Worm (Caenorhabditis elegans) whole organism, young adult: ENCODE results near the gene cest-4.

Experiments used
- B0261.1 ChIP-seq: sonication (generic microtip); optimal IDR thresholded peaks from 2 replicates; lab custom pipeline; 2016; ENCODE audit warnings: mild to moderate bottlenecking, missing genetic modification characterization, moderate library complexity, missing compliant biosample characterization
- C06A6.2 ChIP-seq: fragments of 200-800 bp; sonication (Bioruptor generic); conservative IDR thresholded peaks from 2 replicates; pipeline ENCODE4 v1.3.6; 2022; ENCODE audit warnings: missing genetic modification characterization, missing compliant biosample characterization
- F10E7.11 ChIP-seq: sonication (generic microtip); optimal IDR thresholded peaks from 2 replicates; lab custom pipeline; 2017; ENCODE audit warnings: mild to moderate bottlenecking, missing genetic modification characterization, moderate library complexity, missing compliant biosample characterization
- F22D6.2 ChIP-seq: sonication (generic microtip); optimal IDR thresholded peaks from 2 replicates; lab custom pipeline; 2016; ENCODE audit warnings: mild to moderate bottlenecking, missing genetic modification characterization, missing compliant biosample characterization
- F23B12.7 ChIP-seq: sonication (generic microtip); optimal IDR thresholded peaks from 2 replicates; lab custom pipeline; 2017; ENCODE audit warnings: missing genetic modification characterization, mild to moderate bottlenecking, missing compliant biosample characterization, antibody characterized with exemption, moderate library complexity; ENCODE audit not compliant: insufficient read depth
- F49E8.2 ChIP-seq: sonication (generic microtip); optimal IDR thresholded peaks from 3 replicates; lab custom pipeline; 2017; ENCODE audit warnings: missing genetic modification characterization, mild to moderate bottlenecking, missing compliant biosample characterization, antibody characterized with exemption, moderate library complexity; ENCODE audit not compliant: insufficient read depth
- F52B5.7 ChIP-seq: sonication (generic microtip); optimal IDR thresholded peaks from 2 replicates; lab custom pipeline; 2016; ENCODE audit warnings: mild to moderate bottlenecking, missing genetic modification characterization, missing compliant biosample characterization
- Y53G8AR.9 ChIP-seq: fragments of 200-800 bp; sonication (Bioruptor generic); conservative IDR thresholded peaks from 2 replicates; pipeline ENCODE4 v1.3.6; 2022; ENCODE audit warnings: missing genetic modification reagents, missing genetic modification characterization, missing compliant biosample characterization
- Y56A3A.18 ChIP-seq: fragments of 200-800 bp; sonication (Bioruptor generic); IDR thresholded peaks from 2 replicates; pipeline ENCODE4 v1.3.6; 2022; ENCODE audit warnings: missing genetic modification reagents, missing genetic modification characterization, missing compliant biosample characterization
- Y79H2A.3 ChIP-seq: fragments of 200-800 bp; sonication (Bioruptor generic); conservative IDR thresholded peaks from 2 replicates; pipeline ENCODE4 v1.3.6; 2022; ENCODE audit warnings: missing genetic modification reagents, missing genetic modification characterization, missing compliant biosample characterization
- cebp-1 ChIP-seq, 2 experiments: fragments of 200-800 bp in 1 of 2; sonication (Bioruptor generic) in 1 of 2; sonication (generic microtip) in 1 of 2; IDR thresholded peaks in 1 of 2; optimal IDR thresholded peaks in 1 of 2; 2 replicates each; pipeline versions ENCODE4 v1.3.6 to Lab custom; 2017 to 2022; ENCODE audit warnings: missing compliant biosample characterization in 2 of 2, missing genetic modification characterization in 2 of 2, mild to moderate bottlenecking in 1 of 2, missing genetic modification reagents in 1 of 2, moderate library complexity in 1 of 2
- ceh-100 ChIP-seq: fragments of 200-800 bp; sonication (Bioruptor generic); IDR thresholded peaks from 2 replicates; pipeline ENCODE4 v1.3.6; 2022; ENCODE audit warnings: missing genetic modification reagents, missing genetic modification characterization, missing compliant biosample characterization
- ceh-40 ChIP-seq: fragments of 200-800 bp; sonication (Bioruptor generic); IDR thresholded peaks from 2 replicates; pipeline ENCODE4 v1.3.6; 2022; ENCODE audit warnings: missing genetic modification characterization, missing compliant biosample characterization
- die-1 ChIP-seq: sonication (generic microtip); optimal IDR thresholded peaks from 2 replicates; lab custom pipeline; 2016; ENCODE audit warnings: missing genotype, mild to moderate bottlenecking, missing genetic modification characterization, missing compliant biosample characterization
- dox-1 ChIP-seq: fragments of 200-800 bp; sonication (Bioruptor generic); IDR thresholded peaks from 2 replicates; pipeline ENCODE4 v1.3.6; 2022; ENCODE audit warnings: missing genetic modification reagents, missing genetic modification characterization, missing compliant biosample characterization
- dpff-1 ChIP-seq: sonication (generic microtip); optimal IDR thresholded peaks from 2 replicates; lab custom pipeline; 2017; ENCODE audit warnings: mild to moderate bottlenecking, missing genetic modification characterization, missing compliant biosample characterization
- egrh-3 ChIP-seq: fragments of 200-800 bp; sonication (Bioruptor generic); IDR thresholded peaks from 2 replicates; pipeline ENCODE4 v1.3.6; 2022; ENCODE audit warnings: missing genetic modification reagents, missing genetic modification characterization, missing compliant biosample characterization
- hlh-12 ChIP-seq: sonication (generic microtip); optimal IDR thresholded peaks from 2 replicates; lab custom pipeline; 2016; ENCODE audit warnings: missing genetic modification characterization, missing compliant biosample characterization
- hmg-1.2 ChIP-seq: fragments of 200-800 bp; sonication (Bioruptor generic); IDR thresholded peaks from 2 replicates; pipeline ENCODE4 v1.3.6; 2022; ENCODE audit warnings: missing genetic modification reagents, missing genetic modification characterization, missing compliant biosample characterization
- hsf-1 ChIP-seq: fragments of 200-800 bp; sonication (Bioruptor generic); IDR thresholded peaks from 2 replicates; pipeline ENCODE4 v1.3.6; 2022; ENCODE audit warnings: missing genetic modification reagents, missing genetic modification characterization, missing compliant biosample characterization
- lag-1 ChIP-seq: fragments of 200-800 bp; sonication (Bioruptor generic); IDR thresholded peaks from 2 replicates; pipeline ENCODE4 v1.3.6; 2022; ENCODE audit warnings: missing genetic modification reagents, missing genetic modification characterization, missing compliant biosample characterization
- lin-35 ChIP-seq, 3 experiments: fragments of 150-350 bp in 2 of 3; sonication (generic microtip) in 1 of 3; optimal IDR thresholded peaks; 2 replicates each; lab custom pipeline; 2014 to 2018; ENCODE audit warnings: missing biosample characterization in 3 of 3, missing genetic modification characterization in 3 of 3, missing genetic modification reagents in 3 of 3
- lir-1 ChIP-seq: fragments of 200-800 bp; sonication (Bioruptor generic); conservative IDR thresholded peaks from 2 replicates; pipeline ENCODE4 v1.3.6; 2022; ENCODE audit warnings: missing genetic modification reagents, missing genetic modification characterization, missing compliant biosample characterization
- madf-10 ChIP-seq: sonication (generic microtip); optimal IDR thresholded peaks from 2 replicates; lab custom pipeline; 2016; ENCODE audit warnings: mild to moderate bottlenecking, missing genetic modification characterization, missing compliant biosample characterization
- nfya-2 ChIP-seq: fragments of 200-800 bp; sonication (Bioruptor generic); IDR thresholded peaks from 2 replicates; pipeline ENCODE4 v1.3.6; 2022; ENCODE audit warnings: missing genetic modification reagents, missing genetic modification characterization, missing compliant biosample characterization
- nhr-27 ChIP-seq: fragments of 200-800 bp; sonication (Bioruptor generic); optimal IDR thresholded peaks from 2 replicates; lab custom pipeline; 2018; ENCODE audit warnings: mild to moderate bottlenecking, missing genetic modification characterization, moderate library complexity, missing compliant biosample characterization
- nhr-80 ChIP-seq: sonication (generic microtip); optimal IDR thresholded peaks from 2 replicates; lab custom pipeline; 2016; ENCODE audit warnings: missing genetic modification characterization, missing compliant biosample characterization
- pbrm-1 ChIP-seq: fragments of 200-800 bp; sonication (Bioruptor generic); IDR thresholded peaks from 2 replicates; pipeline ENCODE4 v1.3.6; 2022; ENCODE audit warnings: missing genetic modification reagents, missing genetic modification characterization, missing compliant biosample characterization
- snpc-4 ChIP-seq, 5 experiments: fragments of 150-350 bp in 1 of 5; sonication (generic microtip) in 4 of 5; optimal IDR thresholded peaks; 2 replicates each; lab custom pipeline; 2014 to 2018; ENCODE audit warnings: missing genetic modification characterization in 5 of 5, missing biosample characterization in 3 of 5, antibody characterized with exemption in 2 of 5, mild to moderate bottlenecking in 2 of 5, missing compliant biosample characterization in 2 of 5, missing genotype in 2 of 5, moderate library complexity in 2 of 5, missing genetic modification reagents in 1 of 5
- somi-1 ChIP-seq: fragments of 200-800 bp; sonication (Bioruptor generic); optimal IDR thresholded peaks from 2 replicates; lab custom pipeline; 2018; ENCODE audit warnings: mild to moderate bottlenecking, missing genetic modification characterization, missing compliant biosample characterization
- unc-62 ChIP-seq: fragments of 150-350 bp; optimal IDR thresholded peaks from 2 replicates; lab custom pipeline; 2014; ENCODE audit warnings: missing biosample characterization, missing genetic modification reagents, missing genetic modification characterization
- ztf-25 ChIP-seq: fragments of 200-800 bp; sonication (Bioruptor generic); IDR thresholded peaks from 2 replicates; pipeline ENCODE4 v1.3.6; 2022; ENCODE audit warnings: missing genetic modification reagents, missing genetic modification characterization, missing compliant biosample characterization
- ztf-6 ChIP-seq: fragments of 200-800 bp; sonication (Bioruptor generic); IDR thresholded peaks from 2 replicates; pipeline ENCODE4 v1.3.6; 2022; ENCODE audit warnings: missing genetic modification reagents, missing genetic modification characterization, missing compliant biosample characterization

cest-4 gene

DNA sequence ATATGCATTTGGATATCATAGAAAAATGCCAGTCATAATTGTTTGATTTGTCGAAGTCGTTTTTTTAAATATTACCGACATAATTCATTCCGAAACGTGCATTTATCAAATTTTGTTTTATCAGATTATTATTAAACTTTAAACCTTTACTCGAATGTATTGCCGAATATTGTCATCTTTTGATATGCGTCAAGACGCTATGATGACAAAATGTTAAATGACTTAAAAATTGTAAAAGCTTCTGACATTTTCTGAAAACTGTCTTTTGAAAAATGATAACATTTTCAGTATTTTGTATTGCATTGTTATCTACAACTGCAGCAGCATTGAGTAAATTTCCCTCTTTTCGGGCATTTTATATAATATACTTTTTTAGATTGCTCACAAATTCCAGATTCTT lies 22.5 kb upstream of the cest-4 start, which contains the start of gene H20E11.3:
Gene H20E11.3, plus strand, starts transcription at position 195 of the 400 bp plus-strand sequence.
- TF ChIP-seq nhr-80 (tag; lab: Kevin White, UChicago) (peak; percentile 47), ztf-6 (GFP tag; lab: Robert Waterston, UW) (no peak)

DNA sequence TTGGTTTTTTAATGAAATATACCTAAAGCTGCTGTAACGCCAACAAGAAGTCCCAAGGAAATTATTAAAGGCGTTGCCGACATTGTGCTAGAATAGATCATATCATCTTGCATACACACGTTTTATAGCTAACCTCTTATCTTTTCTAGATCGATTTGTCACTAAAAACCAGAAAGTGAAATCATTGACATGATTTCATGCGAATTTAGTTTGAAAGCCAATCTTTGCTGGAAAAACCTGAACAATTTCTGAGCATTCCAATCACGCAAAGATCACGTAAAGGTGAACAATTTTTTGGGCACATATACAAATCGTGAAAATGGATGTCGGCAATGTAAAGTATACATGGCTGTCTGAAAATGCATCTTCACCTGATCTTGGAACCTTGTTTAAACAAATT lies 20.3 kb upstream of the cest-4 start, which contains the start of gene C17H12.6:
Gene C17H12.6, minus strand, starts transcription at position 101 of the 400 bp plus-strand sequence.
- TF ChIP-seq Y56A3A.18, result no peak
- TF ChIP-seq die-1, result no peak
- no peak for TF ChIP-seq F49E8.2
- TF ChIP-seq cebp-1 (GFP tag; IDR thresholded peaks at IDR 0.05; lab: Robert Waterston, UW), result no peak
- no peak for TF ChIP-seq cebp-1 (tag; optimal IDR thresholded peaks at IDR 0.05; lab: Kevin White, UChicago)
- no peak for TF ChIP-seq F52B5.7 (tag; lab: Kevin White, UChicago)
- no peak for TF ChIP-seq ceh-100 (GFP tag; lab: Robert Waterston, UW)
- TF ChIP-seq F10E7.11 (tag; lab: Kevin White, UChicago), result no peak

DNA sequence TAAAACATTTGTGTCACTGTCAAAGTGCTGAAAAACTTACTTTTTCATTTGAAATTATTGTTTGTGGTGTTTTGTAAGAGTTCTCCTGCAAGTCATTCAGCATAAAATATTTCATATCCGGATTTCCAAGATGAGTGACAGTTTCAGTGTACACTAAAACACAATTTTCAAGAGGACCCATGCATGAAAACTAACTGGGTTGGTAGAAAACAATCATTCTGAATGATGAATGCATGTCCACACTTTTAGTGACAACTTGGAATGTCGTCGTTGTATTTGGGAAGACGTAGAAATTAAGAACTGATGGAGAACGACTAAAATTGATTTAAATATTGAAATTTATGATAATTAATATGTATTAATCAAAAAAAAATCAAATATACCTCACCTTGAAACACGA lies 19.6 kb upstream of the cest-4 start:
- no peak for TF ChIP-seq unc-62 (GFP tag; lab: Kevin White, UChicago)
- TF ChIP-seq hmg-1.2, result no peak
- TF ChIP-seq lin-35 (GFP tag; optimal IDR thresholded peaks at IDR 0.05; lab: Kevin White, UChicago), result no peak
- TF ChIP-seq B0261.1, result no peak
- TF ChIP-seq hsf-1, result no peak
- TF ChIP-seq ceh-40 (GFP tag; lab: Robert Waterston, UW), result no peak
- TF ChIP-seq madf-10 (tag; lab: Kevin White, UChicago), result no peak
- TF ChIP-seq ztf-25 (GFP tag; lab: Robert Waterston, UW), result no peak
- TF ChIP-seq C06A6.2 (GFP tag; lab: Robert Waterston, UW), result no peak
- TF ChIP-seq nfya-2 (GFP tag; lab: Robert Waterston, UW), result no peak
- no peak for TF ChIP-seq hlh-12 (tag; lab: Kevin White, UChicago)
- no peak for TF ChIP-seq lir-1 (GFP tag; lab: Robert Waterston, UW)
- TF ChIP-seq Y79H2A.3 (GFP tag; lab: Robert Waterston, UW), result no peak
- TF ChIP-seq F23B12.7 (tag; lab: Kevin White, UChicago), result no peak

ce11 chrIV:6818369-6818768 lies 16.2 kb upstream of the cest-4 start, which contains the start of gene C17H12.8:
TSS of gene C17H12.8 (plus strand) at chrIV:6818703.
- TF ChIP-seq Y53G8AR.9 (GFP tag; lab: Robert Waterston, UW), result no peak
- no peak for TF ChIP-seq somi-1 (GFP tag; lab: Kevin White, UChicago)
- TF ChIP-seq nhr-80 (tag; lab: Kevin White, UChicago), result peak; percentile 37

ce11 chrIV:6817554-6817953 lies 15.4 kb upstream of the cest-4 start, which contains the start of gene C17H12.5:
TSS of gene C17H12.5 (minus strand) at chrIV:6817654.
- no peak for TF ChIP-seq F22D6.2 (tag; lab: Kevin White, UChicago)
- no peak for TF ChIP-seq egrh-3 (GFP tag; lab: Robert Waterston, UW)
- no peak for TF ChIP-seq lag-1 (GFP tag; lab: Robert Waterston, UW)
- no peak for TF ChIP-seq dpff-1 (tag; lab: Kevin White, UChicago)
- no peak for TF ChIP-seq pbrm-1 (GFP tag; lab: Robert Waterston, UW)
- no peak for TF ChIP-seq dox-1
- TF ChIP-seq nhr-27, result no peak
- TF ChIP-seq snpc-4 (GFP tag; optimal IDR thresholded peaks at IDR 0.05; lab: Kevin White, UChicago), result no peak
- TF ChIP-seq snpc-4 (tag; optimal IDR thresholded peaks at IDR 0.05; lab: Kevin White, UChicago), result no peak
